Worm (Caenorhabditis elegans) whole organism, L2 larva: Measurements from ENCODE around the gene nhr-202.

Experiments
- F13H6.1 ChIP-seq: sonication (generic microtip); optimal IDR thresholded peaks from 2 replicates; lab custom pipeline; 2016; ENCODE audit warnings: missing genetic modification characterization, missing compliant biosample characterization
- R02D3.7 ChIP-seq: fragments of 150-350 bp; optimal IDR thresholded peaks from 2 replicates; lab custom pipeline; 2014; ENCODE audit warnings: missing biosample characterization, missing genetic modification characterization
- Y55F3AM.14 ChIP-seq: fragments of 200-800 bp; sonication (Bioruptor generic); optimal IDR thresholded peaks from 2 replicates; lab custom pipeline; 2018; ENCODE audit warnings: mild to moderate bottlenecking, missing genetic modification characterization, missing compliant biosample characterization
- ZK546.5 ChIP-seq: sonication (generic microtip); optimal IDR thresholded peaks from 2 replicates; lab custom pipeline; 2017; ENCODE audit warnings: missing biosample characterization, missing genetic modification characterization
- alr-1 ChIP-seq: fragments of 150-350 bp; optimal IDR thresholded peaks from 2 replicates; lab custom pipeline; 2014; ENCODE audit warnings: missing biosample characterization, missing genetic modification characterization
- aly-2 ChIP-seq: fragments of 150-350 bp; optimal IDR thresholded peaks from 2 replicates; lab custom pipeline; 2014; ENCODE audit warnings: missing biosample characterization, missing genetic modification characterization
- blmp-1 ChIP-seq: sonication (generic microtip); optimal IDR thresholded peaks from 2 replicates; lab custom pipeline; 2017; ENCODE audit warnings: missing genetic modification characterization, mild to moderate bottlenecking, missing compliant biosample characterization, antibody characterized with exemption, moderate library complexity; ENCODE audit not compliant: insufficient read depth
- ceh-16 ChIP-seq: fragments of 150-350 bp; optimal IDR thresholded peaks from 2 replicates; lab custom pipeline; 2014; ENCODE audit warnings: missing biosample characterization, missing genetic modification characterization
- crh-2 ChIP-seq: sonication (generic microtip); optimal IDR thresholded peaks from 2 replicates; lab custom pipeline; 2017; ENCODE audit warnings: missing biosample characterization, missing genetic modification characterization
- dmd-4 ChIP-seq: sonication (generic microtip); optimal IDR thresholded peaks from 2 replicates; lab custom pipeline; 2017; ENCODE audit warnings: missing biosample characterization, missing genetic modification characterization
- egl-27 ChIP-seq: sonication (generic microtip); optimal IDR thresholded peaks from 3 replicates; lab custom pipeline; 2017; ENCODE audit warnings: missing biosample characterization, missing genetic modification reagents, missing genetic modification characterization
- elt-3 ChIP-seq: sonication (generic microtip); optimal IDR thresholded peaks from 2 replicates; lab custom pipeline; 2017; ENCODE audit warnings: missing biosample characterization, missing genetic modification characterization
- fos-1 ChIP-seq: fragments of 150-350 bp; optimal IDR thresholded peaks from 2 replicates; lab custom pipeline; 2014; ENCODE audit warnings: missing biosample characterization, missing genetic modification characterization
- gmeb-1 ChIP-seq: fragments of 150-350 bp; optimal IDR thresholded peaks from 2 replicates; lab custom pipeline; 2014; ENCODE audit warnings: missing biosample characterization, missing genetic modification characterization
- lin-13 ChIP-seq: fragments of 150-350 bp; optimal IDR thresholded peaks from 2 replicates; lab custom pipeline; 2014; ENCODE audit warnings: missing biosample characterization, missing genetic modification reagents, missing genetic modification characterization
- lin-39 ChIP-seq: fragments of 150-350 bp; optimal IDR thresholded peaks from 2 replicates; lab custom pipeline; 2014; ENCODE audit warnings: missing biosample characterization, missing genetic modification reagents, missing genetic modification characterization
- mab-5 ChIP-seq: fragments of 150-350 bp; optimal IDR thresholded peaks from 2 replicates; lab custom pipeline; 2014; ENCODE audit warnings: missing biosample characterization, missing genetic modification characterization
- mdl-1 ChIP-seq, 2 experiments: fragments of 150-350 bp in 1 of 2; sonication (generic microtip) in 1 of 2; optimal IDR thresholded peaks; 2 replicates each; lab custom pipeline; 2017; ENCODE audit warnings: missing biosample characterization in 2 of 2, missing genetic modification characterization in 2 of 2
- nhr-11 ChIP-seq: fragments of 150-350 bp; optimal IDR thresholded peaks from 2 replicates; lab custom pipeline; 2014; ENCODE audit warnings: missing biosample characterization, missing genetic modification characterization
- nhr-12 ChIP-seq: fragments of 150-350 bp; optimal IDR thresholded peaks from 2 replicates; lab custom pipeline; 2014; ENCODE audit warnings: missing biosample characterization, missing genetic modification characterization
- nhr-129 ChIP-seq: fragments of 150-350 bp; optimal IDR thresholded peaks from 2 replicates; lab custom pipeline; 2014; ENCODE audit warnings: missing biosample characterization, missing genetic modification characterization
- nhr-21 ChIP-seq: fragments of 150-350 bp; optimal IDR thresholded peaks from 2 replicates; lab custom pipeline; 2014; ENCODE audit warnings: missing biosample characterization, missing genetic modification characterization
- nhr-237 ChIP-seq: fragments of 150-350 bp; optimal IDR thresholded peaks from 2 replicates; lab custom pipeline; 2014; ENCODE audit warnings: missing biosample characterization, missing genetic modification characterization
- nhr-25 ChIP-seq: fragments of 150-350 bp; sonication (generic microtip); optimal IDR thresholded peaks from 3 replicates; lab custom pipeline; 2014; ENCODE audit warnings: missing biosample characterization, missing genetic modification characterization
- nhr-6 ChIP-seq: fragments of 150-350 bp; optimal IDR thresholded peaks from 2 replicates; lab custom pipeline; 2014; ENCODE audit warnings: missing biosample characterization, missing genetic modification characterization
- peb-1 ChIP-seq: fragments of 150-350 bp; optimal IDR thresholded peaks from 2 replicates; lab custom pipeline; 2014; ENCODE audit warnings: missing biosample characterization, missing genetic modification characterization
- sem-4 ChIP-seq: fragments of 150-350 bp; optimal IDR thresholded peaks from 2 replicates; lab custom pipeline; 2014; ENCODE audit warnings: missing biosample characterization, missing genetic modification reagents, missing genetic modification characterization
- skn-1 ChIP-seq: sonication (generic microtip); optimal IDR thresholded peaks from 2 replicates; lab custom pipeline; 2017; ENCODE audit warnings: missing biosample characterization, missing genetic modification characterization
- sma-3 ChIP-seq: sonication (generic microtip); optimal IDR thresholded peaks from 2 replicates; lab custom pipeline; 2016; ENCODE audit warnings: missing genetic modification reagents, missing genetic modification characterization, missing compliant biosample characterization
- sma-9 ChIP-seq, 2 experiments: fragments of 150-350 bp in 1 of 2; sonication (generic microtip) in 1 of 2; optimal IDR thresholded peaks; 2 replicates each; lab custom pipeline; 2014 to 2016; ENCODE audit warnings: missing genetic modification characterization in 2 of 2, mild to moderate bottlenecking in 1 of 2, missing biosample characterization in 1 of 2, missing compliant biosample characterization in 1 of 2, missing genetic modification reagents in 1 of 2, moderate library complexity in 1 of 2
- snpc-4 ChIP-seq: fragments of 150-350 bp; optimal IDR thresholded peaks from 2 replicates; lab custom pipeline; 2014; ENCODE audit warnings: missing biosample characterization, missing genetic modification characterization
- unc-55 ChIP-seq: fragments of 150-350 bp; sonication (generic microtip); optimal IDR thresholded peaks from 3 replicates; lab custom pipeline; 2014; ENCODE audit warnings: missing biosample characterization, missing genetic modification reagents, missing genetic modification characterization
- unc-62 ChIP-seq: fragments of 150-350 bp; optimal IDR thresholded peaks from 2 replicates; lab custom pipeline; 2014; ENCODE audit warnings: missing biosample characterization, missing genetic modification reagents, missing genetic modification characterization
- zag-1 ChIP-seq: fragments of 150-350 bp; optimal IDR thresholded peaks from 2 replicates; lab custom pipeline; 2014; ENCODE audit warnings: missing biosample characterization, missing genetic modification characterization
- ztf-1 ChIP-seq: fragments of 200-800 bp; sonication (Bioruptor generic); conservative IDR thresholded peaks from 2 replicates; pipeline ENCODE4 v1.3.6; 2022; ENCODE audit warnings: missing genetic modification characterization, missing compliant biosample characterization
- ztf-11 ChIP-seq: sonication (generic microtip); optimal IDR thresholded peaks from 2 replicates; lab custom pipeline; 2017; ENCODE audit warnings: missing biosample characterization, missing genetic modification characterization
- ztf-4 ChIP-seq: fragments of 150-350 bp; optimal IDR thresholded peaks from 2 replicates; lab custom pipeline; 2014; ENCODE audit warnings: missing biosample characterization, missing genetic modification characterization

The nhr-202 gene

DNA sequence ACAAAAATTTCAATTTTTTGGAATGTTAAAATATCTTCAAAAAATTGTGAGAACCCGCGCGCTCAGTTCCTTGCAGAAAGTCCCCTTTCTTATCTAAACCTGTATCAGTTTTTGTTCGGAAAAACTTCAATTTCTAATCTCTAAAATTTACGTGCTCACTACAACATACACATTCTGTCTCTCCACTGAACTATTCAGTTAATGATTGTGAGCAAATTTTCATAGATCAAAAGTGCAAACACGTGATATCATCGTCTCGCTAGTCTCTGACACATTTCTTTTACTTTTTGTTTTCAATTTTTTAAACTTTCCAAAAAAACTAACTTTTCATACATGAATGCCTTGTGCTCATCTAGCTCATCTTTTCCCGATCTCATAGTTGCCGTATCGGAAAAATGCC, 2.9 kb upstream of the nhr-202 start, which contains the start of gene nhr-203:
nhr-203 (plus strand) TSS at position 332 of the 400 bp plus-strand sequence.
- peak; percentile 37 for TF ChIP-seq gmeb-1 (tag; lab: Kevin White, UChicago)
- TF ChIP-seq sem-4 (tag; lab: Kevin White, UChicago), result no peak
- TF ChIP-seq elt-3 (tag; lab: Kevin White, UChicago), result no peak
- no peak for TF ChIP-seq nhr-6
- TF ChIP-seq F13H6.1 (tag; lab: Kevin White, UChicago), result peak; percentile 1
- no peak for TF ChIP-seq blmp-1 (tag; lab: Kevin White, UChicago)
- TF ChIP-seq ztf-1 (GFP tag; lab: Robert Waterston, UW), result no peak
- TF ChIP-seq nhr-237 (tag; lab: Kevin White, UChicago), result no peak
- peak; percentile 80 for TF ChIP-seq sma-9 (GFP tag; optimal IDR thresholded peaks at IDR 0.05; lab: Kevin White, UChicago)
- TF ChIP-seq sma-9 (tag; optimal IDR thresholded peaks at IDR 0.05; lab: Kevin White, UChicago), result no peak
- TF ChIP-seq nhr-129, result no peak
- TF ChIP-seq fos-1 (tag; lab: Kevin White, UChicago), result peak; percentile 75
- no peak for TF ChIP-seq mab-5 (tag; lab: Kevin White, UChicago)
- no peak for TF ChIP-seq unc-55 (GFP tag; lab: Kevin White, UChicago)
- TF ChIP-seq Y55F3AM.14 (GFP tag; lab: Kevin White, UChicago), result no peak
- no peak for TF ChIP-seq snpc-4 (tag; lab: Kevin White, UChicago)
- no peak for TF ChIP-seq ceh-16 (tag; lab: Kevin White, UChicago)
- no peak for TF ChIP-seq sma-3 (GFP tag; lab: Kevin White, UChicago)
- no peak for TF ChIP-seq peb-1
- no peak for TF ChIP-seq alr-1 (tag; lab: Kevin White, UChicago)
- TF ChIP-seq nhr-25 (tag; lab: Kevin White, UChicago), result no peak
- no peak for TF ChIP-seq ztf-11 (tag; lab: Kevin White, UChicago)
- TF ChIP-seq aly-2 (tag; lab: Kevin White, UChicago), result no peak
- TF ChIP-seq lin-39, result no peak
- peak; percentile 52 for TF ChIP-seq skn-1 (tag; lab: Kevin White, UChicago)
- no peak for TF ChIP-seq nhr-12
- TF ChIP-seq lin-13 (GFP tag; lab: Kevin White, UChicago), result no peak
- no peak for TF ChIP-seq zag-1 (tag; lab: Kevin White, UChicago)
- no peak for TF ChIP-seq egl-27 (tag; lab: Kevin White, UChicago)
- TF ChIP-seq unc-62 (GFP tag; lab: Kevin White, UChicago), result no peak
- TF ChIP-seq nhr-21 (tag; lab: Kevin White, UChicago), result no peak
- TF ChIP-seq R02D3.7 (tag; lab: Kevin White, UChicago), result no peak
- peak; percentile 45 for TF ChIP-seq crh-2
- TF ChIP-seq ztf-4, result no peak

DNA sequence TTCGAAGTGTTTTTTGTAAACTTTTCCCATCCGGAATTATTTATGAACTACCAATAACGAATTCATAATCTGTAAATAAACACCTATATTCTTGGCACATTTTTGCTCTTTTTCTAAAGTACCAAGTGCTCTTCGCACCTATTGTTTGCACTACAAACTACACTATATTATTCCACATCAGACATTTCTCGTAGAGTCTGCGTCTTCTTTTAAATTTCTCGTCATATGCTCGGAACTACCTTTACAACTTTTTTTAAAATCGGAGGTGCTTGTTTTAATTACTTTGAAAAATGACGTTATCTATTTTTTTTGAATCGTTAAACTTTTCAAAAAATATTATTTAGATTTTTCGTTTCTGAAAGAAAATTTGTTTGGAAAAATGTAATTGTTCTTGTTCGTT, 2.4 kb downstream of the nhr-202 start, which contains the start of gene nhr-201:
nhr-201 (plus strand) TSS at position 29 of the 400 bp plus-strand sequence.
- TF ChIP-seq ceh-16 (tag; lab: Kevin White, UChicago), result no peak
- TF ChIP-seq sma-9 (GFP tag; optimal IDR thresholded peaks at IDR 0.05; lab: Kevin White, UChicago), result peak; percentile 44
- TF ChIP-seq sma-9 (tag; optimal IDR thresholded peaks at IDR 0.05; lab: Kevin White, UChicago), result no peak
- peak; percentile 49 for TF ChIP-seq crh-2

DNA sequence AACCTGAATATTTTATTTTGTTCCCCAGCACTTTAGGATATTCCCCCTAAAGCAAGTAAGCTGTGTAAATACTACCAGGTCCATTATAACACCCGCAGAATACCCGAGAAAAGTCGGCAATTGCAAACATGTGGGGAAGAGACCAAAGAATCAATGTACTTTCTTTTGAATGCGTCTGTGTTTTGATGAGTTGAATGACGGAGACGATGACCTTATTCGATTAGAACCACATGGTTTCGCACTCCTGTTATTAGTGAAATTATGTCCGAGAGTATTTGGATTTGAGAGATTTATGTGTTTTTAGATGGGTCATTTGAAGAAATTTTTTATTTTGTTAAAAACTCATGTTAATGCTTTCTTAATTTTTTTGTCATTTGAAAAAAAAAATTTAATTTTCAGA, 3.0 kb downstream of the nhr-202 start:
- TF ChIP-seq sma-9 (GFP tag; optimal IDR thresholded peaks at IDR 0.05; lab: Kevin White, UChicago) (peak; percentile 25), sma-9 (tag; optimal IDR thresholded peaks at IDR 0.05; lab: Kevin White, UChicago) (no peak), unc-55 (GFP tag; lab: Kevin White, UChicago) (no peak), blmp-1 (tag; lab: Kevin White, UChicago) (peak; percentile 33)

ce11 chrV:467507-467906, 5.1 kb downstream of the nhr-202 start:
- TF ChIP-seq unc-55 (GFP tag; lab: Kevin White, UChicago), result no peak
- TF ChIP-seq snpc-4 (tag; lab: Kevin White, UChicago), result no peak
- TF ChIP-seq ZK546.5 (tag; lab: Kevin White, UChicago), result no peak
- TF ChIP-seq aly-2 (tag; lab: Kevin White, UChicago), result no peak
- TF ChIP-seq sma-9 (GFP tag; optimal IDR thresholded peaks at IDR 0.05; lab: Kevin White, UChicago), result no peak
- no peak for TF ChIP-seq sma-9 (tag; optimal IDR thresholded peaks at IDR 0.05; lab: Kevin White, UChicago)
- TF ChIP-seq nhr-6, result no peak
- TF ChIP-seq nhr-11, result no peak
- no peak for TF ChIP-seq mab-5 (tag; lab: Kevin White, UChicago)
- no peak for TF ChIP-seq crh-2
- TF ChIP-seq ztf-4, result no peak
- TF ChIP-seq ztf-11 (tag; lab: Kevin White, UChicago), result no peak
- no peak for TF ChIP-seq nhr-12
- TF ChIP-seq fos-1 (tag; lab: Kevin White, UChicago), result no peak
- no peak for TF ChIP-seq nhr-25 (tag; lab: Kevin White, UChicago)
- no peak for TF ChIP-seq dmd-4 (tag; lab: Kevin White, UChicago)
- TF ChIP-seq egl-27 (tag; lab: Kevin White, UChicago), result no peak
- no peak for TF ChIP-seq mdl-1 (tag; optimal IDR thresholded peaks at IDR 0.05; lab: Kevin White, UChicago)
- TF ChIP-seq elt-3 (tag; lab: Kevin White, UChicago), result no peak
- no peak for TF ChIP-seq peb-1
